Fruit fly (Drosophila melanogaster) whole organism, embryonic: ENCODE results near the gene DIP-alpha.

Experiments used
- Bteb2 ChIP-seq: fragments of 200-800 bp; sonication (Bioruptor generic); optimal IDR thresholded peaks from 2 replicates; lab custom pipeline; 2016; ENCODE audit warnings: missing biosample characterization, missing genetic modification characterization
- CG10959 ChIP-seq: fragments of 200-800 bp; sonication (Bioruptor generic); IDR thresholded peaks from 2 replicates; pipeline ENCODE4 v1.3.6; 2022; ENCODE audit warnings: missing biosample characterization, missing genetic modification characterization
- CG12769 ChIP-seq: fragments of 200-800 bp; sonication (Bioruptor generic); optimal IDR thresholded peaks from 2 replicates; lab custom pipeline; 2019; ENCODE audit warnings: missing biosample characterization, mild to moderate bottlenecking, missing genetic modification characterization, moderate library complexity
- CG13287 ChIP-seq: fragments of 200-800 bp; sonication (Bioruptor generic); IDR thresholded peaks from 2 replicates; pipeline ENCODE4 v1.3.6; 2022; ENCODE audit warnings: missing biosample characterization, missing genetic modification characterization; ENCODE audit not compliant: partially characterized antibody
- CG1602 ChIP-seq: fragments of 200-800 bp; sonication (Bioruptor generic); optimal IDR thresholded peaks from 3 replicates; lab custom pipeline; 2016; ENCODE audit warnings: missing biosample characterization, missing genetic modification characterization
- CG1603 ChIP-seq: fragments of 200-800 bp; sonication (Bioruptor generic); optimal IDR thresholded peaks from 2 replicates; lab custom pipeline; 2019; ENCODE audit warnings: missing biosample characterization, mild to moderate bottlenecking, missing genetic modification characterization, moderate library complexity
- CG16815 ChIP-seq: fragments of 200-800 bp; sonication (Bioruptor generic); optimal IDR thresholded peaks from 3 replicates; lab custom pipeline; 2017; ENCODE audit warnings: missing biosample characterization, mild to moderate bottlenecking, missing genetic modification characterization
- CG17385 ChIP-seq: fragments of 200-800 bp; sonication (Bioruptor generic); optimal IDR thresholded peaks from 3 replicates; lab custom pipeline; 2018; ENCODE audit warnings: missing biosample characterization, mild to moderate bottlenecking, missing genetic modification characterization
- CG17829 ChIP-seq: fragments of 200-800 bp; optimal IDR thresholded peaks from 2 replicates; lab custom pipeline; 2019; ENCODE audit warnings: missing biosample characterization, mild to moderate bottlenecking, missing genetic modification characterization, moderate library complexity
- CG18599 ChIP-seq: fragments of 200-800 bp; sonication (Bioruptor generic); optimal IDR thresholded peaks from 3 replicates; lab custom pipeline; 2017; ENCODE audit warnings: missing biosample characterization, missing genetic modification characterization, mild to moderate bottlenecking, moderate library complexity, missing genetic modification reagents
- CG2712 ChIP-seq: fragments of 200-800 bp; optimal IDR thresholded peaks from 3 replicates; lab custom pipeline; 2019; ENCODE audit warnings: missing biosample characterization, mild to moderate bottlenecking, missing genetic modification characterization, moderate library complexity
- CG30403 ChIP-seq: fragments of 200-800 bp; sonication (Bioruptor generic); optimal IDR thresholded peaks from 3 replicates; lab custom pipeline; 2016; ENCODE audit warnings: missing biosample characterization, missing genetic modification characterization
- CG33213 ChIP-seq: fragments of 200-800 bp; sonication (Bioruptor generic); optimal IDR thresholded peaks from 3 replicates; lab custom pipeline; 2016; ENCODE audit warnings: missing biosample characterization, missing genetic modification characterization
- CG34224 ChIP-seq: fragments of 200-800 bp; sonication (Bioruptor generic); IDR thresholded peaks from 3 replicates; pipeline ENCODE4 v1.3.6; 2022; ENCODE audit warnings: missing biosample characterization, missing genetic modification characterization; ENCODE audit not compliant: partially characterized antibody
- CG4282 ChIP-seq: fragments of 200-800 bp; sonication (Bioruptor generic); optimal IDR thresholded peaks from 2 replicates; lab custom pipeline; 2016; ENCODE audit warnings: missing biosample characterization, missing genetic modification characterization
- CG5180 ChIP-seq: fragments of 200-800 bp; sonication (Bioruptor generic); optimal IDR thresholded peaks from 3 replicates; lab custom pipeline; 2017; ENCODE audit warnings: missing biosample characterization, missing genetic modification characterization, mild to moderate bottlenecking, moderate library complexity, missing genetic modification reagents
- CG7745 ChIP-seq: fragments of 200-800 bp; sonication (Bioruptor generic); optimal IDR thresholded peaks from 2 replicates; lab custom pipeline; 2018; ENCODE audit warnings: missing biosample characterization, mild to moderate bottlenecking, missing genetic modification characterization, moderate library complexity
- CG8924 ChIP-seq: fragments of 200-800 bp; optimal IDR thresholded peaks from 3 replicates; lab custom pipeline; 2019; ENCODE audit warnings: missing biosample characterization, mild to moderate bottlenecking, missing genetic modification characterization, moderate library complexity
- CG9437 ChIP-seq: fragments of 200-800 bp; sonication (Bioruptor generic); optimal IDR thresholded peaks from 2 replicates; lab custom pipeline; 2018; ENCODE audit warnings: missing biosample characterization, mild to moderate bottlenecking, missing genetic modification characterization
- CG9609 ChIP-seq: fragments of 200-800 bp; sonication (Bioruptor generic); optimal IDR thresholded peaks from 3 replicates; lab custom pipeline; 2016; ENCODE audit warnings: missing biosample characterization, missing genetic modification characterization
- CG9932 ChIP-seq: fragments of 200-800 bp; sonication (Bioruptor generic); IDR thresholded peaks from 2 replicates; pipeline ENCODE4 v1.3.6; 2022; ENCODE audit warnings: missing biosample characterization, missing genetic modification characterization
- E2f2 ChIP-seq: fragments of 200-800 bp; sonication (Bioruptor generic); IDR thresholded peaks from 2 replicates; pipeline ENCODE4 v1.3.6; 2022; ENCODE audit warnings: missing biosample characterization, missing genetic modification characterization
- Ets97D ChIP-seq: fragments of 200-800 bp; sonication (Bioruptor generic); optimal IDR thresholded peaks from 3 replicates; lab custom pipeline; 2016; ENCODE audit warnings: missing biosample characterization, missing genetic modification characterization
- HLH4C ChIP-seq: fragments of 200-800 bp; sonication (Bioruptor generic); IDR thresholded peaks from 3 replicates; pipeline ENCODE4 v1.3.6; 2022; ENCODE audit warnings: missing biosample characterization, missing genetic modification characterization; ENCODE audit not compliant: partially characterized antibody
- Hr51 ChIP-seq, 2 experiments: fragments of 200-800 bp; sonication (Bioruptor generic); optimal IDR thresholded peaks; 2 replicates in 1 of 2; 3 replicates in 1 of 2; lab custom pipeline; 2016 to 2018; ENCODE audit warnings: missing biosample characterization in 2 of 2, missing genetic modification characterization in 2 of 2, mild to moderate bottlenecking in 1 of 2, moderate library complexity in 1 of 2
- Max ChIP-seq: fragments of 200-800 bp; sonication (Bioruptor generic); optimal IDR thresholded peaks from 2 replicates; lab custom pipeline; 2016; ENCODE audit warnings: missing biosample characterization, mild to moderate bottlenecking, missing genetic modification characterization
- Myb ChIP-seq: fragments of 200-800 bp; sonication (Bioruptor generic); optimal IDR thresholded peaks from 2 replicates; lab custom pipeline; 2016; ENCODE audit warnings: missing biosample characterization, missing genetic modification characterization
- Rx ChIP-seq: fragments of 200-800 bp; sonication (Bioruptor generic); IDR thresholded peaks from 2 replicates; pipeline ENCODE4 v1.3.6; 2022; ENCODE audit warnings: missing biosample characterization, missing genetic modification characterization
- Sox100B ChIP-seq: fragments of 200-800 bp; sonication (Bioruptor generic); optimal IDR thresholded peaks from 3 replicates; lab custom pipeline; 2018; ENCODE audit warnings: missing biosample characterization, mild to moderate bottlenecking, missing genetic modification characterization
- Vsx1 ChIP-seq: fragments of 200-800 bp; sonication (Bioruptor generic); optimal IDR thresholded peaks from 2 replicates; lab custom pipeline; 2017; ENCODE audit warnings: missing biosample characterization, mild to moderate bottlenecking, missing genetic modification characterization, missing genetic modification reagents
- al ChIP-seq: fragments of 200-800 bp; sonication (Bioruptor generic); IDR thresholded peaks from 2 replicates; pipeline ENCODE4 v1.3.6; 2022; ENCODE audit warnings: missing biosample characterization, missing genetic modification characterization
- ase ChIP-seq: fragments of 200-800 bp; sonication (Bioruptor generic); IDR thresholded peaks from 3 replicates; pipeline ENCODE4 v1.3.6; 2022; ENCODE audit warnings: missing biosample characterization, missing genetic modification characterization
- crol ChIP-seq: fragments of 200-800 bp; sonication (Bioruptor generic); IDR thresholded peaks from 2 replicates; pipeline ENCODE4 v1.3.6; 2022; ENCODE audit warnings: missing biosample characterization, missing genetic modification characterization
- cwo ChIP-seq: fragments of 200-800 bp; sonication (Bioruptor generic); optimal IDR thresholded peaks from 3 replicates; lab custom pipeline; 2017; ENCODE audit warnings: missing biosample characterization, missing genetic modification characterization, mild to moderate bottlenecking, moderate library complexity, missing genetic modification reagents
- dimm ChIP-seq: fragments of 200-800 bp; sonication (Bioruptor generic); IDR thresholded peaks from 2 replicates; pipeline ENCODE4 v1.3.6; 2022; ENCODE audit warnings: missing biosample characterization, missing genetic modification characterization
- disco-r ChIP-seq: fragments of 200-800 bp; sonication (Bioruptor generic); optimal IDR thresholded peaks from 2 replicates; lab custom pipeline; 2016; ENCODE audit warnings: missing biosample characterization, missing genetic modification characterization
- fd96Cb ChIP-seq: fragments of 200-800 bp; sonication (Bioruptor generic); optimal IDR thresholded peaks from 2 replicates; lab custom pipeline; 2018; ENCODE audit warnings: missing biosample characterization, mild to moderate bottlenecking, missing genetic modification characterization, moderate library complexity
- gcm2 ChIP-seq: fragments of 200-800 bp; sonication (Bioruptor generic); optimal IDR thresholded peaks from 2 replicates; lab custom pipeline; 2016; ENCODE audit warnings: missing biosample characterization, missing genetic modification characterization
- grau ChIP-seq: fragments of 200-800 bp; optimal IDR thresholded peaks from 3 replicates; lab custom pipeline; 2019; ENCODE audit warnings: missing biosample characterization, mild to moderate bottlenecking, missing genetic modification characterization, moderate library complexity
- grn ChIP-seq: fragments of 200-800 bp; sonication (Bioruptor generic); optimal IDR thresholded peaks from 3 replicates; lab custom pipeline; 2017; ENCODE audit warnings: missing biosample characterization, missing genetic modification characterization
- insv ChIP-seq, 2 experiments: fragments of 200-800 bp; sonication (Bioruptor generic); optimal IDR thresholded peaks; 3 replicates each; lab custom pipeline; 2016 to 2018; ENCODE audit warnings: missing biosample characterization in 2 of 2, missing genetic modification characterization in 2 of 2
- otp ChIP-seq: fragments of 200-800 bp; sonication (Bioruptor generic); IDR thresholded peaks from 3 replicates; pipeline ENCODE4, ENCODE4 v1.3.6; 2022; ENCODE audit warnings: missing biosample characterization, missing genetic modification characterization
- prd ChIP-seq, 3 experiments: fragments of >200 bp in 2 of 3; fragments of 200-800 bp in 1 of 3; sonication (Bioruptor generic) in 1 of 3; optimal IDR thresholded peaks in 2 of 3; IDR thresholded peaks in 1 of 3; 2 replicates in 2 of 3; 3 replicates in 1 of 3; pipeline versions ENCODE4 v1.3.6 to Lab custom; 2017 to 2022; ENCODE audit warnings: missing biosample characterization in 1 of 3, missing genetic modification characterization in 1 of 3
- scrt ChIP-seq: fragments of 200-800 bp; sonication (Bioruptor generic); optimal IDR thresholded peaks from 2 replicates; lab custom pipeline; 2018; ENCODE audit warnings: missing biosample characterization, mild to moderate bottlenecking, missing genetic modification characterization, moderate library complexity
- ssp ChIP-seq: fragments of 200-800 bp; sonication (Bioruptor generic); IDR thresholded peaks from 2 replicates; pipeline ENCODE4 v1.3.6; 2022; ENCODE audit warnings: missing biosample characterization, missing genetic modification characterization
- tin ChIP-seq: fragments of 200-800 bp; sonication (Bioruptor generic); optimal IDR thresholded peaks from 3 replicates; lab custom pipeline; 2016; ENCODE audit warnings: missing biosample characterization, missing genetic modification characterization
- ttk ChIP-seq: fragments of 200-800 bp; sonication (Bioruptor generic); IDR thresholded peaks from 2 replicates; pipeline ENCODE4 v2.1.2; 2022; ENCODE audit warnings: missing biosample characterization, missing genetic modification characterization
- unpg ChIP-seq: fragments of 200-800 bp; sonication (Bioruptor generic); optimal IDR thresholded peaks from 3 replicates; lab custom pipeline; 2018; ENCODE audit warnings: missing biosample characterization, mild to moderate bottlenecking, missing genetic modification characterization, moderate library complexity
- vvl ChIP-seq: fragments of 200-800 bp; sonication (Bioruptor generic); IDR thresholded peaks from 2 replicates; pipeline ENCODE4 v1.3.6; 2022; ENCODE audit warnings: missing biosample characterization, missing genetic modification characterization
- zen2 ChIP-seq: fragments of 200-800 bp; sonication (Bioruptor generic); IDR thresholded peaks from 3 replicates; pipeline ENCODE4 v1.3.6; 2022; ENCODE audit warnings: missing biosample characterization, missing genetic modification characterization; ENCODE audit not compliant: partially characterized antibody

The DIP-alpha gene

DNA sequence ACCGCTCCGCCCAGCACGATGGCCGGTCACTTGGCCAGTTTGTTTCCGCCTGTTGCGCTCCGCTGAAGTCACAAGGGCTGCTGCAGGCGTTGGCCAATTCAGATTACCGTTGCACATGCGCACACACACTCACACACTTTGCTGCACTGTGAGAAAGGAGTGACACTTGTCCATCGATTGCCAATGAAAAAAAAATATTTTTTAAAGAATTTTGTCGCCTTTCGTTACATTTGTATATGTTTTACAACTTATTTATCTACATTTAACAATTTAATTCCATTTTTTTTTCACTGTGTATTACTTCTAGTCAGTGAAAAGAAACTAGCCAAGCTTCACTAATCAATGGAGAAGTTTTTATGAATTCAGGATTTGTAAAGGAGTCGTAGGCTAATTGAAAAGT lies 95.4 kb downstream of the DIP-alpha start (continued):
- TF ChIP-seq CG13287 (GFP tag; lab: Robert Waterston, UW): no peak
- no peak for TF ChIP-seq gcm2
- peak; percentile 5 for TF ChIP-seq tin
- peak; percentile 55 for TF ChIP-seq fd96Cb
- TF ChIP-seq Vsx1: peak; percentile 5
- no peak for TF ChIP-seq CG33213 (GFP tag; lab: Kevin White, UChicago)
- TF ChIP-seq ttk: peak; percentile 63
- TF ChIP-seq insv (GFP tag; optimal IDR thresholded peaks at IDR 0.05; lab: Kevin White, UChicago): no peak
- TF ChIP-seq CG1602: peak; percentile 16
- TF ChIP-seq Rx (GFP tag; lab: Robert Waterston, UW): no peak
- TF ChIP-seq CG10959 (GFP tag; lab: Robert Waterston, UW): peak; percentile 52; the same call in 1 of the 2 replicates
- peak; percentile 11 for TF ChIP-seq CG9437 (GFP tag; lab: Kevin White, UChicago)
- no peak for TF ChIP-seq cwo (GFP tag; lab: Kevin White, UChicago)
- TF ChIP-seq CG17385 (GFP tag; lab: Kevin White, UChicago): peak; percentile 32
- peak; percentile 32 for TF ChIP-seq CG17829 (tag; lab: Kevin White, UChicago)
- peak in 1 of 2 experiments; percentile 59 for TF ChIP-seq Hr51 (GFP tag; optimal IDR thresholded peaks at IDR 0.05; lab: Kevin White, UChicago)
- peak; percentile 7 for TF ChIP-seq CG16815 (GFP tag; lab: Kevin White, UChicago)
- TF ChIP-seq grn: no peak
- TF ChIP-seq vvl (GFP tag; lab: Robert Waterston, UW): 0 out of 2 replicates have a peak, but pooled peaks have one; percentile 24
- TF ChIP-seq crol (GFP tag; lab: Robert Waterston, UW): no peak
- peak; percentile 64 for TF ChIP-seq CG2712
- TF ChIP-seq CG12769 (tag; lab: Kevin White, UChicago): no peak
- peak; percentile 37 for TF ChIP-seq CG8924 (tag; lab: Kevin White, UChicago)
- peak; percentile 44 for TF ChIP-seq unpg (GFP tag; lab: Kevin White, UChicago)
- TF ChIP-seq ssp (GFP tag; lab: Robert Waterston, UW): 0 out of 2 replicates have a peak, but pooled peaks have one; percentile 6
- TF ChIP-seq scrt (GFP tag; lab: Kevin White, UChicago): no peak
- peak; percentile 36 for TF ChIP-seq Sox100B (GFP tag; lab: Kevin White, UChicago)
- no peak for TF ChIP-seq CG9609 (GFP tag; lab: Kevin White, UChicago)
- TF ChIP-seq Ets97D (GFP tag; lab: Kevin White, UChicago): peak; percentile 8
- no peak for TF ChIP-seq ase (GFP tag; lab: Robert Waterston, UW)
- peak; percentile 45 for TF ChIP-seq CG1603 (tag; lab: Kevin White, UChicago)
- peak; percentile 49 for TF ChIP-seq CG30403
- TF ChIP-seq CG4282: no peak
- no peak for TF ChIP-seq prd (optimal IDR thresholded peaks at IDR 0.05; lab: Kevin White, UChicago)
- TF ChIP-seq prd (GFP tag; IDR thresholded peaks at IDR 0.05; lab: Robert Waterston, UW): peak; percentile 81
- no peak for TF ChIP-seq CG7745 (tag; lab: Kevin White, UChicago)
- no peak for TF ChIP-seq dimm (GFP tag; lab: Robert Waterston, UW)
- TF ChIP-seq Myb: no peak
- peak; percentile 34 for TF ChIP-seq grau
- TF ChIP-seq zen2 (GFP tag; lab: Robert Waterston, UW): no peak
- TF ChIP-seq disco-r (GFP tag; lab: Kevin White, UChicago): no peak
- peak; percentile 13 for TF ChIP-seq Bteb2
- no peak for TF ChIP-seq otp (GFP tag; lab: Robert Waterston, UW)
- peak; percentile 26; the same call in 1 of the 2 replicates for TF ChIP-seq E2f2 (GFP tag; lab: Robert Waterston, UW)
- peak; percentile 15; the same call in 1 of the 2 replicates for TF ChIP-seq CG9932 (GFP tag; lab: Robert Waterston, UW)
- peak; percentile 3 for TF ChIP-seq Max (GFP tag; lab: Kevin White, UChicago)
- TF ChIP-seq al (GFP tag; lab: Robert Waterston, UW): no peak
- TF ChIP-seq CG34224: no peak
- no peak for TF ChIP-seq CG18599
- TF ChIP-seq CG5180 (GFP tag; lab: Kevin White, UChicago): no peak
- TF ChIP-seq HLH4C: no peak
